Worm (Caenorhabditis elegans) whole organism, L1 larva: ENCODE data around the gene srh-213.
A peak's percentile ranks its signal among the peaks of the same experiment; 100 is the strongest.

Experiments
- C04F5.9 ChIP-seq: sonication (generic microtip); optimal IDR thresholded peaks from 2 replicates; lab custom pipeline; 2016; ENCODE audit warnings: missing genetic modification characterization, missing compliant biosample characterization
- C34B4.2 ChIP-seq: sonication (generic microtip); optimal IDR thresholded peaks from 2 replicates; lab custom pipeline; 2017; ENCODE audit warnings: mild to moderate bottlenecking, missing genetic modification characterization, missing compliant biosample characterization
- F16B12.6 ChIP-seq: fragments of 150-350 bp; optimal IDR thresholded peaks from 2 replicates; lab custom pipeline; 2014; ENCODE audit warnings: missing biosample characterization, missing genetic modification characterization
- aha-1 ChIP-seq: fragments of 150-350 bp; optimal IDR thresholded peaks from 2 replicates; lab custom pipeline; 2014; ENCODE audit warnings: missing biosample characterization, missing genetic modification characterization
- alr-1 ChIP-seq: fragments of 200-800 bp; sonication (Bioruptor generic); optimal IDR thresholded peaks from 2 replicates; lab custom pipeline; 2018; ENCODE audit warnings: borderline replicate concordance, mild to moderate bottlenecking, missing genetic modification characterization, missing compliant biosample characterization
- ama-1 ChIP-seq: fragments of 150-350 bp; optimal IDR thresholded peaks from 2 replicates; lab custom pipeline; 2014
- blmp-1 ChIP-seq: fragments of 150-350 bp; optimal IDR thresholded peaks from 2 replicates; lab custom pipeline; 2014; ENCODE audit warnings: missing biosample characterization, missing genetic modification characterization
- dsc-1 ChIP-seq: sonication (generic microtip); optimal IDR thresholded peaks from 2 replicates; lab custom pipeline; 2016; ENCODE audit warnings: mild to moderate bottlenecking, missing genetic modification characterization, missing compliant biosample characterization
- efl-1 ChIP-seq, 4 experiments: fragments of 150-350 bp; optimal IDR thresholded peaks in 3 of 4; peaks in 1 of 4; 1 replicate in 1 of 4; 2 replicates in 3 of 4; lab custom pipeline; 2014; ENCODE audit warnings: missing biosample characterization in 2 of 4, missing genetic modification characterization in 2 of 4, missing genetic modification reagents in 2 of 4
- egl-13 ChIP-seq: sonication (generic microtip); optimal IDR thresholded peaks from 2 replicates; lab custom pipeline; 2016; ENCODE audit warnings: missing genotype, missing genetic modification reagents, missing genetic modification characterization, missing compliant biosample characterization
- egl-27 ChIP-seq, 2 experiments: fragments of 150-350 bp in 1 of 2; sonication (generic microtip); optimal IDR thresholded peaks; 3 replicates each; lab custom pipeline; 2017 to 2018; ENCODE audit warnings: missing biosample characterization in 2 of 2, missing genetic modification characterization in 2 of 2, missing genetic modification reagents in 2 of 2
- elt-2 ChIP-seq: sonication (generic microtip); optimal IDR thresholded peaks from 2 replicates; lab custom pipeline; 2016; ENCODE audit warnings: missing genetic modification characterization, mild to moderate bottlenecking, inconsistent platforms, missing compliant biosample characterization, missing genetic modification reagents
- fkh-4 ChIP-seq: sonication (generic microtip); optimal IDR thresholded peaks from 2 replicates; lab custom pipeline; 2016; ENCODE audit warnings: missing compliant biosample characterization, missing genetic modification characterization, borderline replicate concordance
- hlh-17 ChIP-seq: fragments of 200-800 bp; sonication (Bioruptor generic); optimal IDR thresholded peaks from 2 replicates; lab custom pipeline; 2018; ENCODE audit warnings: missing genetic modification characterization, mild to moderate bottlenecking, missing compliant biosample characterization, moderate library complexity, borderline replicate concordance
- lin-14 ChIP-seq: fragments of 200-800 bp; sonication (Bioruptor generic); optimal IDR thresholded peaks from 2 replicates; lab custom pipeline; 2018; ENCODE audit warnings: mild to moderate bottlenecking, missing genetic modification characterization, moderate library complexity, missing compliant biosample characterization
- lin-15B ChIP-seq: fragments of 150-350 bp; sonication (generic microtip); optimal IDR thresholded peaks from 3 replicates; lab custom pipeline; 2014; ENCODE audit warnings: missing biosample characterization, missing genetic modification characterization
- lin-39 ChIP-seq: fragments of 150-350 bp; optimal IDR thresholded peaks from 2 replicates; lab custom pipeline; 2014; ENCODE audit warnings: missing biosample characterization, missing genetic modification reagents, missing genetic modification characterization
- lir-3 ChIP-seq: sonication (generic microtip); optimal IDR thresholded peaks from 2 replicates; lab custom pipeline; 2016; ENCODE audit warnings: mild to moderate bottlenecking, missing genetic modification characterization, moderate library complexity, missing compliant biosample characterization; ENCODE audit not compliant: poor library complexity
- mab-9 ChIP-seq: fragments of 200-800 bp; sonication (Bioruptor generic); IDR thresholded peaks from 2 replicates; pipeline ENCODE4 v1.3.6; 2022; ENCODE audit warnings: missing genetic modification reagents, missing genetic modification characterization, missing compliant biosample characterization
- mef-2 ChIP-seq: fragments of 150-350 bp; optimal IDR thresholded peaks from 2 replicates; lab custom pipeline; 2014; ENCODE audit warnings: missing biosample characterization, missing genetic modification characterization
- mep-1 ChIP-seq: fragments of 150-350 bp; optimal IDR thresholded peaks from 2 replicates; lab custom pipeline; 2014; ENCODE audit warnings: missing biosample characterization, missing genetic modification characterization
- nhr-12 ChIP-seq: sonication (generic microtip); optimal IDR thresholded peaks from 2 replicates; lab custom pipeline; 2017; ENCODE audit warnings: missing biosample characterization, missing genetic modification characterization
- nhr-19 ChIP-seq: fragments of 200-800 bp; sonication (Bioruptor generic); conservative IDR thresholded peaks from 2 replicates; pipeline ENCODE4 v1.3.6; 2022; ENCODE audit warnings: missing genetic modification characterization, missing compliant biosample characterization
- nhr-71 ChIP-seq: sonication (generic microtip); optimal IDR thresholded peaks from 2 replicates; lab custom pipeline; 2016; ENCODE audit warnings: mild to moderate bottlenecking, missing genetic modification characterization, moderate library complexity, missing compliant biosample characterization
- nhr-76 ChIP-seq: sonication (generic microtip); optimal IDR thresholded peaks from 2 replicates; lab custom pipeline; 2017; ENCODE audit warnings: missing biosample characterization, missing genetic modification characterization
- nhr-85 ChIP-seq: sonication (generic microtip); peaks from one replicate; lab custom pipeline; 2016; ENCODE audit warnings: missing genetic modification characterization, inconsistent platforms, missing compliant biosample characterization
- pag-3 ChIP-seq: sonication (generic microtip); optimal IDR thresholded peaks from 2 replicates; lab custom pipeline; 2017; ENCODE audit warnings: missing genetic modification characterization, mild to moderate bottlenecking, missing compliant biosample characterization, antibody characterized with exemption, borderline replicate concordance; ENCODE audit not compliant: insufficient read depth
- rnt-1 ChIP-seq: sonication (generic microtip); optimal IDR thresholded peaks from 2 replicates; lab custom pipeline; 2016; ENCODE audit warnings: mild to moderate bottlenecking, missing genetic modification characterization, moderate library complexity, missing compliant biosample characterization
- skn-1 ChIP-seq: fragments of 150-350 bp; optimal IDR thresholded peaks from 2 replicates; lab custom pipeline; 2014; ENCODE audit warnings: missing biosample characterization, missing genetic modification characterization
- snpc-4 ChIP-seq: fragments of 150-350 bp; optimal IDR thresholded peaks from 2 replicates; lab custom pipeline; 2014; ENCODE audit warnings: missing biosample characterization, missing genetic modification characterization
- sup-37 ChIP-seq: fragments of 200-800 bp; sonication (Bioruptor generic); optimal IDR thresholded peaks from 2 replicates; lab custom pipeline; 2018; ENCODE audit warnings: mild to moderate bottlenecking, missing genetic modification characterization, missing compliant biosample characterization
- tbx-2 ChIP-seq: sonication (generic microtip); optimal IDR thresholded peaks from 2 replicates; lab custom pipeline; 2016; ENCODE audit warnings: missing genetic modification characterization, missing compliant biosample characterization
- unc-62 ChIP-seq: fragments of 150-350 bp; optimal IDR thresholded peaks from 2 replicates; lab custom pipeline; 2014; ENCODE audit warnings: missing biosample characterization, missing genetic modification reagents, missing genetic modification characterization
- xbp-1 ChIP-seq: sonication (generic microtip); optimal IDR thresholded peaks from 2 replicates; lab custom pipeline; 2016; ENCODE audit warnings: missing genetic modification characterization, missing compliant biosample characterization

Gene srh-213

DNA sequence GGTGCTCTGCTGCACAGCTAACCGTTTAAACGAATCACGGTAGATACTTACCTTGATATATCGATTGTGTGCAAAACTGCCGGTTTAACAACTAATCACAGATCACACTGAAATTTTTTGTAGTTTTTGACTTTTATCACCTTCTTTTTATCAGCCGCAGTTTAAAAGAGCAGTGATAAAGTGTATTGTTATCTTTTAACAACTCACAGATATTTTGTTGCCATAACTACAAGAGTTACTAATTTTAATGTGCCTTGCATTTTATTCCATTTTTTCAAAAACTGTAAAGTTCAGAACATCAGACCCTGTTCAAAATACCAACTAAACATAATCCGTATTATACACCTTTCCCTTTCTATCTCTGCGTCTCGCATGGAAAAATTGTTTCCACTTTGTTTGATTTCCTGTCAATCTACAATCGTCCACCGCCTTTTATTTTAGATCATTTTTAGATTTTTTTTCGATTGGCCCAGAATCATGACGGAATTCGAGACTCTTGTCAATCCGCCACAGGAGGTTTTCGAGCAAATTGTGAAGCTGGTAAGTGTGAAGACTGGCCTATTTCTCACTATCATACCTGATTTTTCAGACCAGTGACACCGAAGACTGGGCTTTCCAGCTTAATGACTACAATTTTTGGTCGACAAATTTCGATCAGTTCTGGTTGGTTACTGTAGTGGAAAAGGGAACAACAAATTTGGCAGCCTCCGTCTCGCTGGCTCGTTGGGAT is 41.9 kb downstream of the srh-213 start, which contains the start of gene T24A6.20:
Gene T24A6.20, plus strand, starts transcription at position 395 of the 730 bp plus-strand sequence.
- TF ChIP-seq alr-1 (tag; lab: Kevin White, UChicago) (no peak), egl-13 (tag; lab: Kevin White, UChicago) (no peak), lin-15B (tag; lab: Kevin White, UChicago) (no peak), skn-1 (tag; lab: Kevin White, UChicago) (no peak), aha-1 (tag; lab: Kevin White, UChicago) (no peak), hlh-17 (no peak), egl-27 (tag; optimal IDR thresholded peaks at IDR 0.05; lab: Kevin White, UChicago) (no peak), nhr-71 (tag; lab: Kevin White, UChicago) (no peak), snpc-4 (tag; lab: Kevin White, UChicago) (no peak), lin-39 (tag; lab: Kevin White, UChicago) (no peak), efl-1 (optimal IDR thresholded peaks at IDR 0.05; lab: Kevin White, UChicago) (no peak), efl-1 (GFP tag; optimal IDR thresholded peaks at IDR 0.05 in 1 of 2; lab: Kevin White, UChicago) (peak in 1 of 2 experiments; percentile 91), blmp-1 (tag; lab: Kevin White, UChicago) (peak; percentile 35), pag-3 (tag; lab: Kevin White, UChicago) (no peak), xbp-1 (tag; lab: Kevin White, UChicago) (no peak), rnt-1 (tag; lab: Kevin White, UChicago) (no peak), F16B12.6 (tag; lab: Kevin White, UChicago) (no peak), unc-62 (no peak), lin-14 (no peak), elt-2 (tag; lab: Kevin White, UChicago) (peak; percentile 70), lir-3 (tag; lab: Kevin White, UChicago) (no peak)

DNA sequence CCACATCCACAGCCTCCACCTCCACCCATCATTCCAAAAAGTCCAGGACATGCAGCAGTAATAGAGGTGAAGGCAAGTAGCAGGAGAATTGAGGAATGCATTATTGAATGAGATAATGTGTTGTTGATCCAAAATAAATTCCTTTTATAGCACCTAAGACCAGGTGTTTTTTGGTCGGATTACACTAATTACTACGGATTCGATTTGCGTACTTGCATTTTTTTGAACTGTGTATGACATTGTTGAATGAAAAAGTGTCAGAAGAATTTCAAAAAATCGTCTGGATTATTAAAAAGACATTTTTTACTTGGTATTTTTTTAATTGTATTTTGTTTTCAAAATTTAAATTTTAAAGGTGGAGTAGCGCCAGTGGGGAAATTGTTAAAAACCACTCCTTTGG is 43.1 kb downstream of the srh-213 start, which contains the start of gene grl-28:
Gene grl-28, minus strand, starts transcription at position 101 of the 400 bp plus-strand sequence.
- TF ChIP-seq lin-39 (tag; lab: Kevin White, UChicago) (no peak), nhr-85 (tag; lab: Kevin White, UChicago) (peak; percentile 1), alr-1 (tag; lab: Kevin White, UChicago) (no peak)

- no peak for TF ChIP-seq skn-1 (tag; lab: Kevin White, UChicago)
- TF ChIP-seq efl-1 (optimal IDR thresholded peaks at IDR 0.05; lab: Kevin White, UChicago), result no peak
- no peak for TF ChIP-seq efl-1 (GFP tag; optimal IDR thresholded peaks at IDR 0.05 in 1 of 2; lab: Kevin White, UChicago)
Measured at ce11 chrV:3549553-3549952, 45.3 kb downstream of the srh-213 start, which contains the start of gene sri-21. Gene sri-21 (plus strand): TSS chrV:3549853.

DNA sequence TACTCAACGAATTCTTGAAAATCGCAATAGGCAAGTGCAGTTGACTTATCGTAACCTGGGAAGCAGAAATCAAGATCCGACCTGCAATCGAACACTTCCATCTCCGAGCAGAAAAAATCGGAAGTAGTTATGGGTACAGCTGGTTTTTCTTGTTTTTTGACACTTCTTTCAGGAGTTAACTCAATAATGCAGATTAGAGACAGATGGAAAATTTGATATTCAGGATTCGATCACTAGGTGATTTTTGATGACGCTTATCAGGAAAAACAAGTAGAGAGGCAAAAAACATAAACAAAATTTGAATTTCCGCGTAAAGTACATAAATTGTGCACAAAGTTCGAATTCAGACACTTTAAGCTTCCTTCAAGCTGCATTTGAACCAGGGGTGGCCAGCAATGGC is 46.0 kb downstream of the srh-213 start, which contains the start of gene srw-130:
Gene srw-130, minus strand, starts transcription at position 101 of the 400 bp plus-strand sequence.
- no peak for TF ChIP-seq ama-1 (lab: Kevin White, UChicago)
- no peak for TF ChIP-seq lin-39 (tag; lab: Kevin White, UChicago)
- TF ChIP-seq aha-1 (tag; lab: Kevin White, UChicago), result no peak
- no peak for TF ChIP-seq tbx-2 (tag; lab: Kevin White, UChicago)
- no peak for TF ChIP-seq nhr-19 (GFP tag; lab: Robert Waterston, UW)
- no peak for TF ChIP-seq C04F5.9 (tag; lab: Kevin White, UChicago)
- no peak for TF ChIP-seq dsc-1 (tag; lab: Kevin White, UChicago)
- TF ChIP-seq mep-1 (tag; lab: Kevin White, UChicago), result no peak
- no peak for TF ChIP-seq nhr-12 (tag; lab: Kevin White, UChicago)
- no peak for TF ChIP-seq fkh-4 (tag; lab: Kevin White, UChicago)
- TF ChIP-seq skn-1 (tag; lab: Kevin White, UChicago), result no peak
- no peak for TF ChIP-seq C34B4.2 (tag; lab: Kevin White, UChicago)
- TF ChIP-seq mef-2 (tag; lab: Kevin White, UChicago), result no peak
- TF ChIP-seq sup-37 (GFP tag; lab: Kevin White, UChicago), result no peak
- no peak for TF ChIP-seq hlh-17
- TF ChIP-seq nhr-71 (tag; lab: Kevin White, UChicago), result no peak
- TF ChIP-seq mab-9 (GFP tag; lab: Robert Waterston, UW), result no peak
- TF ChIP-seq nhr-76, result no peak
- no peak for TF ChIP-seq xbp-1 (tag; lab: Kevin White, UChicago)
